Worm (Caenorhabditis elegans): ENCODE results near the gene C27A7.3.

Gene C27A7.3

DNA sequence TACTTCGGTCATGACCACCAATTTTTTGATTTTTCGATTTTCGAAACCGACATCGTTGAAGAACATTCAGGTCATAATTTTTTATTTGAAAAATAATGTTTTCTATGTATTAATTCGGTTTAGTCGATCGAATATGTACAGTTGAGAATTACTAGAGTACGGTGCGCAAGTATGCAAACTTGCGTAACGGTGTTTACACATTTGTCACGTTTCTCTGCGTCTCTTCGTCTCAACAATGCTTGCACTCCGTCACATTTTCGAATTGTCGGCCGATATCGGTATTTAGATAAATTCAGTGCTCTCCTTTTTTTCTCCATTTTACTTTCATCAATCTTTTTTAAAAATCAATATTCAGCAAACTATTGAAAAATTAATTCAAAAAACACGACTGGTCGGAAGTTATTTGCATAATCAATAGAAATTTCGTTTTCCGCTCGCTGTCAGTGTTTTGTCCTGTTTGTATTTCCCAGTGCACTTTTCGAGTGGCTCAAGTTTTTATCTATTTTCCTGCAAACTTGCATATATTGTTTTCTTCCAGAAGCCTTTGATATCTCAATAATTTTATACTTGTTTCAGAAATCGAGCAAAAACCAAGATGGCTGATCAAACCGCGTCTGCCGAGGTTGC, 50.3 kb downstream of the C27A7.3 start, which contains the start of gene dpy-30 (continued):
- TF ChIP-seq elt-2 (tag; optimal IDR thresholded peaks at IDR 0.05), result peak; percentile 13
- TF ChIP-seq swsn-7 (tag; optimal IDR thresholded peaks at IDR 0.05), result peak; percentile 73
- TF ChIP-seq jun-1 (tag; optimal IDR thresholded peaks at IDR 0.05), result peak; percentile 7
- TF ChIP-seq efl-3 (GFP tag; optimal IDR thresholded peaks at IDR 0.05), result no peak
- TF ChIP-seq fkh-10 (GFP tag; optimal IDR thresholded peaks at IDR 0.05), result no peak
- TF ChIP-seq nhr-20 (tag; optimal IDR thresholded peaks at IDR 0.05), result peak; percentile 75
- TF ChIP-seq nhr-71 (tag; optimal IDR thresholded peaks at IDR 0.05), result peak; percentile 75
- peak; percentile 94 to 98 for TF ChIP-seq lsy-2 (tag; optimal IDR thresholded peaks at IDR 0.05)
- TF ChIP-seq sup-37 (GFP tag; optimal IDR thresholded peaks at IDR 0.05), result no peak
- TF ChIP-seq vab-15 (tag; optimal IDR thresholded peaks at IDR 0.05), result no peak
- TF ChIP-seq tbx-2 (tag; optimal IDR thresholded peaks at IDR 0.05), result peak; percentile 61
- TF ChIP-seq nhr-11 (tag; optimal IDR thresholded peaks at IDR 0.05), result no peak
- peak in 2 of 6 experiments; percentile 10 to 22 for TF ChIP-seq elt-3 (tag; optimal IDR thresholded peaks at IDR 0.05)
- no peak for TF ChIP-seq Y116A8C.19 (tag; optimal IDR thresholded peaks at IDR 0.05; ENCODE audit: borderline replicate concordance)
- no peak for TF ChIP-seq tlp-1 (tag; optimal IDR thresholded peaks at IDR 0.05)
- peak; percentile 59 for TF ChIP-seq xbp-1 (tag; optimal IDR thresholded peaks at IDR 0.05)
- TF ChIP-seq C16A3.4 (tag; optimal IDR thresholded peaks at IDR 0.05), result peak; percentile 64
- peak; percentile 41 for TF ChIP-seq nhr-77 (tag; optimal IDR thresholded peaks at IDR 0.05)
- TF ChIP-seq isw-1 (GFP tag; IDR thresholded peaks at IDR 0.05), result peak; percentile 41
- no peak for TF ChIP-seq unc-98 (GFP tag; IDR thresholded peaks at IDR 0.05)
- peak; percentile 79 to 87 for TF ChIP-seq lin-35 (GFP tag; optimal IDR thresholded peaks at IDR 0.05)
- peak; percentile 31 for TF ChIP-seq irx-1 (tag; optimal IDR thresholded peaks at IDR 0.05)
- TF ChIP-seq rnt-1 (tag; optimal IDR thresholded peaks at IDR 0.05), result peak; percentile 74
- TF ChIP-seq pag-3 (tag; optimal IDR thresholded peaks at IDR 0.05; ENCODE audit: borderline replicate concordance, insufficient read depth), result no peak
- TF ChIP-seq nhr-28 (tag; optimal IDR thresholded peaks at IDR 0.05), result no peak
- peak; percentile 64 for TF ChIP-seq dsc-1 (tag; optimal IDR thresholded peaks at IDR 0.05)
- peak; percentile 65 for TF ChIP-seq ama-1 (optimal IDR thresholded peaks at IDR 0.05)
- no peak for TF ChIP-seq grh-1 (GFP tag; IDR thresholded peaks at IDR 0.05)
- no peak for TF ChIP-seq mef-2 (tag; optimal IDR thresholded peaks at IDR 0.05)
- peak; percentile 37 for TF ChIP-seq egl-13 (tag; optimal IDR thresholded peaks at IDR 0.05)
- no peak for TF ChIP-seq ets-5 (GFP tag; IDR thresholded peaks at IDR 0.05)
- no peak for TF ChIP-seq nhr-237 (tag; optimal IDR thresholded peaks at IDR 0.05)
- TF ChIP-seq lir-3 (tag; optimal IDR thresholded peaks at IDR 0.05; ENCODE audit: poor library complexity), result peak; percentile 29
- peak; percentile 72 for TF ChIP-seq nhr-47 (tag; optimal IDR thresholded peaks at IDR 0.05)
- TF ChIP-seq unc-130 (tag; optimal IDR thresholded peaks at IDR 0.05), result peak; percentile 75
- no peak for TF ChIP-seq mab-9 (GFP tag; IDR thresholded peaks at IDR 0.05)
- peak; percentile 70 for TF ChIP-seq snpc-4 (tag; optimal IDR thresholded peaks at IDR 0.05)
- no peak for TF ChIP-seq sox-4 (tag; optimal IDR thresholded peaks at IDR 0.05)
- TF ChIP-seq sptf-1 (tag; optimal IDR thresholded peaks at IDR 0.05), result no peak
- TF ChIP-seq efl-1 (optimal IDR thresholded peaks at IDR 0.05), result peak; percentile 79 to 84
- TF ChIP-seq efl-1 (GFP tag; optimal IDR thresholded peaks at IDR 0.05 in 1 of 2), result peak; percentile 80 to 98
- TF ChIP-seq aha-1 (tag; optimal IDR thresholded peaks at IDR 0.05), result no peak
- TF ChIP-seq zip-4 (GFP tag; optimal IDR thresholded peaks at IDR 0.05), result peak; percentile 26
- peak; percentile 68 for TF ChIP-seq lin-14 (GFP tag; optimal IDR thresholded peaks at IDR 0.05)
- TF ChIP-seq ceh-63 (GFP tag; optimal IDR thresholded peaks at IDR 0.05), result no peak
- TF ChIP-seq dpl-1 (GFP tag; optimal IDR thresholded peaks at IDR 0.05), result peak; percentile 68 to 80 (median 78)
- TF ChIP-seq ceh-88 (GFP tag; IDR thresholded peaks at IDR 0.05), result no peak
- TF ChIP-seq F16B12.6 (tag; optimal IDR thresholded peaks at IDR 0.05), result peak; percentile 95
- peak; percentile 49 for TF ChIP-seq blmp-1 (tag; optimal IDR thresholded peaks at IDR 0.05)
- peak; percentile 73 for TF ChIP-seq nhr-85 (tag)
- TF ChIP-seq lin-15B (tag; optimal IDR thresholded peaks at IDR 0.05), result peak; percentile 21
- TF ChIP-seq ceh-90 (tag; optimal IDR thresholded peaks at IDR 0.05), result no peak
- TF ChIP-seq hpl-2 (GFP tag; optimal IDR thresholded peaks at IDR 0.05), result no peak
